Worm (Caenorhabditis elegans): ENCODE results near the gene dnj-17.

dnj-17 gene

ce11 chrIII:13383159-13383558, 10.0 kb downstream of the dnj-17 start:
- no peak for TF ChIP-seq hnd-1 (tag; optimal IDR thresholded peaks at IDR 0.05)
- TF ChIP-seq hmbx-1 (tag; optimal IDR thresholded peaks at IDR 0.05) = no peak
- TF ChIP-seq F13C5.2 (tag; optimal IDR thresholded peaks at IDR 0.05) = no peak
- TF ChIP-seq ets-7 (tag; optimal IDR thresholded peaks at IDR 0.05) = no peak
- no peak for TF ChIP-seq tra-4 (tag; optimal IDR thresholded peaks at IDR 0.05)
- TF ChIP-seq B0310.2 (tag; optimal IDR thresholded peaks at IDR 0.05) = no peak
- no peak for TF ChIP-seq tbx-11 (GFP tag; IDR thresholded peaks at IDR 0.05)
- no peak for TF ChIP-seq ama-1 (optimal IDR thresholded peaks at IDR 0.05)
- TF ChIP-seq hmg-4 (GFP tag; optimal IDR thresholded peaks at IDR 0.05) = no peak

ce11 chrIII:13381684-13382083, 11.5 kb downstream of the dnj-17 start:
- TF ChIP-seq tbx-37 (GFP tag; conservative IDR thresholded peaks at IDR 0.05) (no peak), ceh-13 (GFP tag; optimal IDR thresholded peaks at IDR 0.05) (no peak), tbx-11 (GFP tag; IDR thresholded peaks at IDR 0.05) (no peak), scrt-1 (GFP tag; IDR thresholded peaks at IDR 0.05) (no peak), F13C5.2 (tag; optimal IDR thresholded peaks at IDR 0.05) (no peak), ama-1 (optimal IDR thresholded peaks at IDR 0.05) (no peak), tra-4 (tag; optimal IDR thresholded peaks at IDR 0.05) (no peak), aly-1 (tag; optimal IDR thresholded peaks at IDR 0.05) (no peak), hnd-1 (tag; optimal IDR thresholded peaks at IDR 0.05) (no peak), hmg-4 (GFP tag; optimal IDR thresholded peaks at IDR 0.05) (no peak), sea-1 (GFP tag; conservative IDR thresholded peaks at IDR 0.05) (no peak), ets-7 (tag; optimal IDR thresholded peaks at IDR 0.05) (no peak), flt-1 (GFP tag; IDR thresholded peaks at IDR 0.05) (no peak), B0310.2 (tag; optimal IDR thresholded peaks at IDR 0.05) (no peak), ceh-36 (tag; optimal IDR thresholded peaks at IDR 0.05) (no peak), hmbx-1 (tag; optimal IDR thresholded peaks at IDR 0.05) (no peak), pes-1 (GFP tag; IDR thresholded peaks at IDR 0.05) (no peak)

ce11 chrIII:13380881-13381280, 12.3 kb downstream of the dnj-17 start:
- TF ChIP-seq aly-1 (tag; optimal IDR thresholded peaks at IDR 0.05) (no peak), ceh-36 (tag; optimal IDR thresholded peaks at IDR 0.05) (no peak), hmbx-1 (tag; optimal IDR thresholded peaks at IDR 0.05) (no peak), tra-4 (tag; optimal IDR thresholded peaks at IDR 0.05) (no peak), flt-1 (GFP tag; IDR thresholded peaks at IDR 0.05) (no peak), sea-1 (GFP tag; conservative IDR thresholded peaks at IDR 0.05) (no peak), scrt-1 (GFP tag; IDR thresholded peaks at IDR 0.05) (no peak), tbx-11 (GFP tag; IDR thresholded peaks at IDR 0.05) (no peak), hmg-4 (GFP tag; optimal IDR thresholded peaks at IDR 0.05) (no peak), B0310.2 (tag; optimal IDR thresholded peaks at IDR 0.05) (no peak), hnd-1 (tag; optimal IDR thresholded peaks at IDR 0.05) (no peak), ama-1 (optimal IDR thresholded peaks at IDR 0.05) (no peak), F13C5.2 (tag; optimal IDR thresholded peaks at IDR 0.05) (no peak), tbx-37 (GFP tag; conservative IDR thresholded peaks at IDR 0.05) (no peak), pes-1 (GFP tag; IDR thresholded peaks at IDR 0.05) (no peak), ets-7 (tag; optimal IDR thresholded peaks at IDR 0.05) (no peak), ceh-13 (GFP tag; optimal IDR thresholded peaks at IDR 0.05) (no peak)

DNA sequence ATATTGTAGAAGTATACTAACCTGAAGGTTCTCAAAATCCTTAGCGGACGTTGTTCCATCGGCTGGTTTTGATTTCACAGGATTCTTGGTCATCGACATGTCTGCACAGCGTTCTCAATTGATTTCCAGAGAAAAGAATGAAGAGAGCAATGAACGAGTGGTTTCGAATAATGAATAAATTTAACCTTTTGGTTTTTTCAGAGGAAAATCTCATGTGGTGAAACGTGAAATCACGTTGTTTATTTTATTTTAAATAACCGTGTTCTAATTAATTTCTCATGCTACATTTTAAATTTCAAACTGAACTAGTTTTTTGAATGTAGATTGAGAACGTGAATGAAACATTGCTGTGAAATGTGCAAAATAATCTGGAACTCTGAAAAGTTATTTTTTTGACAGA, 12.9 kb downstream of the dnj-17 start, which contains the start of gene T03F6.6:
Gene T03F6.6, minus strand, starts transcription at position 101 of the 400 bp plus-strand sequence.
- TF ChIP-seq aly-1 (tag; optimal IDR thresholded peaks at IDR 0.05) (no peak), ama-1 (optimal IDR thresholded peaks at IDR 0.05) (no peak), pes-1 (GFP tag; IDR thresholded peaks at IDR 0.05) (no peak), tra-4 (tag; optimal IDR thresholded peaks at IDR 0.05) (no peak), ceh-13 (GFP tag; optimal IDR thresholded peaks at IDR 0.05) (no peak)

- TF ChIP-seq sea-1 (GFP tag; conservative IDR thresholded peaks at IDR 0.05) (no peak), ceh-36 (tag; optimal IDR thresholded peaks at IDR 0.05) (no peak), aly-1 (tag; optimal IDR thresholded peaks at IDR 0.05) (no peak), pes-1 (GFP tag; IDR thresholded peaks at IDR 0.05) (no peak), tra-4 (tag; optimal IDR thresholded peaks at IDR 0.05) (no peak), scrt-1 (GFP tag; IDR thresholded peaks at IDR 0.05) (no peak), ama-1 (optimal IDR thresholded peaks at IDR 0.05) (no peak), tbx-11 (GFP tag; IDR thresholded peaks at IDR 0.05) (no peak), B0310.2 (tag; optimal IDR thresholded peaks at IDR 0.05) (no peak), ceh-13 (GFP tag; optimal IDR thresholded peaks at IDR 0.05) (no peak), F13C5.2 (tag; optimal IDR thresholded peaks at IDR 0.05) (no peak), hnd-1 (tag; optimal IDR thresholded peaks at IDR 0.05) (no peak), flt-1 (GFP tag; IDR thresholded peaks at IDR 0.05) (no peak), hmg-4 (GFP tag; optimal IDR thresholded peaks at IDR 0.05) (no peak), hmbx-1 (tag; optimal IDR thresholded peaks at IDR 0.05) (no peak), ets-7 (tag; optimal IDR thresholded peaks at IDR 0.05) (no peak), tbx-37 (GFP tag; conservative IDR thresholded peaks at IDR 0.05) (no peak)
Observed at ce11 chrIII:13378242-13378641, 14.9 kb downstream of the dnj-17 start, which contains the start of gene T03F6.10. T03F6.10 (minus strand) TSS chrIII:13378342.

DNA sequence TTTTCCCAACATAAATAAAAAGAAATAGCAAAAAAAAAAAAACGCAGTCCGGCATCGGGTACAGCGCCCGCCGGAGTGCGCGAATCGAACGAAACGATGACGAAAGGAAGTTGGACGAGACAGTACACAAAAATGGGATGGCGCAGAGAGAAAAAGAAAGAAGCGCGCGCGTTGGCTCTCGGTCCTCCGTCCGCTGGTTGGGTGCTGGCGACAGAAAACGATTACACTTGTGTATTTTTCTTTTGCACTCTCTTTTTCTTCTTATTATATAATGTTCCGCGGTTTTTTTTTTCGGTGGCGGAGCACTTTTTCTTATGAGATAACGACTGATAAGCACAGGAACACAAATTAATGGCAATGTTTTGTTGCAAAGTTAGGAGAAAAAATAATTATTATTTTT, 15.9 kb downstream of the dnj-17 start:
- TF ChIP-seq F13C5.2 (tag; optimal IDR thresholded peaks at IDR 0.05) = peak; percentile 1
- no peak for TF ChIP-seq tra-4 (tag; optimal IDR thresholded peaks at IDR 0.05)

- no peak for TF ChIP-seq F13C5.2 (tag; optimal IDR thresholded peaks at IDR 0.05)
- TF ChIP-seq ceh-13 (GFP tag; optimal IDR thresholded peaks at IDR 0.05) = no peak
- TF ChIP-seq B0310.2 (tag; optimal IDR thresholded peaks at IDR 0.05) = no peak
- TF ChIP-seq tra-4 (tag; optimal IDR thresholded peaks at IDR 0.05) = no peak
- no peak for TF ChIP-seq tbx-11 (GFP tag; IDR thresholded peaks at IDR 0.05)
- no peak for TF ChIP-seq pes-1 (GFP tag; IDR thresholded peaks at IDR 0.05)
- TF ChIP-seq scrt-1 (GFP tag; IDR thresholded peaks at IDR 0.05) = no peak
- no peak for TF ChIP-seq hnd-1 (tag; optimal IDR thresholded peaks at IDR 0.05)
- no peak for TF ChIP-seq hmg-4 (GFP tag; optimal IDR thresholded peaks at IDR 0.05)
- no peak for TF ChIP-seq flt-1 (GFP tag; IDR thresholded peaks at IDR 0.05)
- no peak for TF ChIP-seq hmbx-1 (tag; optimal IDR thresholded peaks at IDR 0.05)
- no peak for TF ChIP-seq sea-1 (GFP tag; conservative IDR thresholded peaks at IDR 0.05)
- no peak for TF ChIP-seq ets-7 (tag; optimal IDR thresholded peaks at IDR 0.05)
- no peak for TF ChIP-seq tbx-37 (GFP tag; conservative IDR thresholded peaks at IDR 0.05)
- no peak for TF ChIP-seq ama-1 (optimal IDR thresholded peaks at IDR 0.05)
Observed at ce11 chrIII:13376304-13376760, 16.8 kb downstream of the dnj-17 start, which contains the start of gene lis-1. lis-1 (minus strand) TSS chrIII:13376710.
